Worm (Caenorhabditis elegans): ENCODE measurements around the gene T22G5.3.

- TF ChIP-seq pha-4 (tag; optimal IDR thresholded peaks at IDR 0.05) (no peak), F22D6.2 (tag; optimal IDR thresholded peaks at IDR 0.05) (no peak)
These were observed 1.5 kb upstream of the T22G5.3 start, which contains the start of gene lbp-7 for ce11 chrV:13879241-13879640.

Measured in whole organism, young adult.